Worm (Caenorhabditis elegans): ENCODE data around the gene rig-1.

- TF ChIP-seq mdl-1 (tag; optimal IDR thresholded peaks at IDR 0.05) = no peak
- TF ChIP-seq egl-27 (tag; optimal IDR thresholded peaks at IDR 0.05) = no peak
- no peak for TF ChIP-seq F26F4.8 (GFP tag; conservative IDR thresholded peaks at IDR 0.05)
- no peak for TF ChIP-seq Y75B8A.6 (GFP tag; IDR thresholded peaks at IDR 0.05)
- no peak for TF ChIP-seq zag-1 (tag; optimal IDR thresholded peaks at IDR 0.05)
Measured at ce11 chrX:8648582-8648981, 11.8 kb upstream of the rig-1 start.
